Fruit fly (Drosophila melanogaster) Kc167 (cell line): ENCODE results near the gene CG34303.

Experiments
- Myc ChIP-seq: fragments of >200 bp; optimal IDR thresholded peaks from 2 replicates; lab custom pipeline; 2017; ENCODE audit warnings: missing external identifiers
- Sin3A ChIP-seq: fragments of >200 bp; optimal IDR thresholded peaks from 2 replicates; lab custom pipeline; 2018; ENCODE audit warnings: missing external identifiers
- h ChIP-seq: fragments of >200 bp; optimal IDR thresholded peaks from 3 replicates; lab custom pipeline; 2018; ENCODE audit warnings: missing external identifiers
- psq ChIP-seq: fragments of >200 bp; optimal IDR thresholded peaks from 2 replicates; lab custom pipeline; 2017; ENCODE audit warnings: missing external identifiers

- TF ChIP-seq h (no peak), Myc (no peak), Sin3A (lab: Kevin White, UChicago) (no peak), psq (lab: Kevin White, UChicago) (no peak)
These were observed 42.3 kb downstream of the CG34303 start for dm6 chr3R:10109212-10109880.
